Worm (Caenorhabditis elegans): ENCODE data around the gene C06A6.7.

The C06A6.7 gene

ce11 chrIV:7796432-7797113 is 41.8 kb downstream of the C06A6.7 start, which contains the start of gene sgo-1 (continued):
- TF ChIP-seq Y56A3A.18 (GFP tag; IDR thresholded peaks at IDR 0.05), result no peak
- peak; percentile 77; the same call in 1 of the 2 replicates for TF ChIP-seq pbrm-1 (GFP tag; IDR thresholded peaks at IDR 0.05)
- no peak for TF ChIP-seq nhr-80 (tag; optimal IDR thresholded peaks at IDR 0.05)
- no peak for TF ChIP-seq ceh-40 (GFP tag; IDR thresholded peaks at IDR 0.05)
- TF ChIP-seq attf-5 (GFP tag; optimal IDR thresholded peaks at IDR 0.05), result no peak
- TF ChIP-seq ztf-3 (GFP tag; optimal IDR thresholded peaks at IDR 0.05), result no peak
- no peak for TF ChIP-seq aptf-3 (GFP tag; IDR thresholded peaks at IDR 0.05)
- no peak for TF ChIP-seq ceh-79 (tag; optimal IDR thresholded peaks at IDR 0.05)
- TF ChIP-seq bed-1 (GFP tag; IDR thresholded peaks at IDR 0.05), result no peak
- TF ChIP-seq egl-44 (GFP tag; IDR thresholded peaks at IDR 0.05), result no peak
- peak; percentile 53 for TF ChIP-seq snpc-1.1 (tag; optimal IDR thresholded peaks at IDR 0.05; ENCODE audit: insufficient read depth)
- no peak for TF ChIP-seq mxl-1 (tag; optimal IDR thresholded peaks at IDR 0.05)
- TF ChIP-seq hmg-1.2 (GFP tag; IDR thresholded peaks at IDR 0.05), result peak; percentile 68
- TF ChIP-seq cebp-2 (GFP tag; IDR thresholded peaks at IDR 0.05), result no peak
- TF ChIP-seq F55B11.4 (tag; optimal IDR thresholded peaks at IDR 0.05; ENCODE audit: borderline replicate concordance, insufficient read depth), result no peak
- peak; percentile 88 for TF ChIP-seq ekl-4 (GFP tag; IDR thresholded peaks at IDR 0.05)
- peak; percentile 90 for TF ChIP-seq Y53G8AR.9 (GFP tag; conservative IDR thresholded peaks at IDR 0.05)
- no peak for TF ChIP-seq ztf-22 (GFP tag; optimal IDR thresholded peaks at IDR 0.05)
- TF ChIP-seq unc-62 (GFP tag; optimal IDR thresholded peaks at IDR 0.05), result no peak
- peak; percentile 100 for TF ChIP-seq efl-1 (GFP tag; optimal IDR thresholded peaks at IDR 0.05)
- no peak for TF ChIP-seq ztf-18 (tag; optimal IDR thresholded peaks at IDR 0.05)
- TF ChIP-seq lin-35 (GFP tag; optimal IDR thresholded peaks at IDR 0.05), result peak in 2 of 3 experiments; percentile 2 to 82
- no peak for TF ChIP-seq fkh-3 (tag; optimal IDR thresholded peaks at IDR 0.05)
- no peak for TF ChIP-seq aptf-2 (GFP tag; conservative IDR thresholded peaks at IDR 0.05)
- peak; percentile 70; the same call in 1 of the 2 replicates for TF ChIP-seq nfya-2 (GFP tag; IDR thresholded peaks at IDR 0.05)
- no peak for TF ChIP-seq let-526 (GFP tag; IDR thresholded peaks at IDR 0.05)
- TF ChIP-seq B0019.2 (GFP tag; conservative IDR thresholded peaks at IDR 0.05), result peak; percentile 90
- peak; percentile 97 for TF ChIP-seq madf-3 (GFP tag; IDR thresholded peaks at IDR 0.05)
- no peak for TF ChIP-seq zim-3 (tag; optimal IDR thresholded peaks at IDR 0.05)
- TF ChIP-seq ceh-58 (GFP tag; IDR thresholded peaks at IDR 0.05), result no peak
- TF ChIP-seq hrde-1 (tag; optimal IDR thresholded peaks at IDR 0.05; ENCODE audit: borderline replicate concordance), result peak; percentile 69
- TF ChIP-seq zfh-2 (GFP tag; conservative IDR thresholded peaks at IDR 0.05), result no peak
- TF ChIP-seq F37B4.10 (GFP tag; IDR thresholded peaks at IDR 0.05), result no peak
- TF ChIP-seq lsl-1 (GFP tag; optimal IDR thresholded peaks at IDR 0.05), result peak; percentile 97
- TF ChIP-seq nhr-90 (tag; optimal IDR thresholded peaks at IDR 0.05), result no peak
- TF ChIP-seq F57A8.1 (GFP tag; optimal IDR thresholded peaks at IDR 0.05), result no peak
- TF ChIP-seq B0336.3 (GFP tag; IDR thresholded peaks at IDR 0.05), result peak; percentile 87
- TF ChIP-seq B0035.1 (tag; optimal IDR thresholded peaks at IDR 0.05), result no peak
- TF ChIP-seq ama-1 (optimal IDR thresholded peaks at IDR 0.05), result no peak
- no peak for TF ChIP-seq ama-1 (GFP tag; optimal IDR thresholded peaks at IDR 0.05)
- no peak for TF ChIP-seq somi-1 (GFP tag; optimal IDR thresholded peaks at IDR 0.05)
